Fruit fly (Drosophila melanogaster): ENCODE measurements around the gene CG10516.

CG10516 gene

DNA sequence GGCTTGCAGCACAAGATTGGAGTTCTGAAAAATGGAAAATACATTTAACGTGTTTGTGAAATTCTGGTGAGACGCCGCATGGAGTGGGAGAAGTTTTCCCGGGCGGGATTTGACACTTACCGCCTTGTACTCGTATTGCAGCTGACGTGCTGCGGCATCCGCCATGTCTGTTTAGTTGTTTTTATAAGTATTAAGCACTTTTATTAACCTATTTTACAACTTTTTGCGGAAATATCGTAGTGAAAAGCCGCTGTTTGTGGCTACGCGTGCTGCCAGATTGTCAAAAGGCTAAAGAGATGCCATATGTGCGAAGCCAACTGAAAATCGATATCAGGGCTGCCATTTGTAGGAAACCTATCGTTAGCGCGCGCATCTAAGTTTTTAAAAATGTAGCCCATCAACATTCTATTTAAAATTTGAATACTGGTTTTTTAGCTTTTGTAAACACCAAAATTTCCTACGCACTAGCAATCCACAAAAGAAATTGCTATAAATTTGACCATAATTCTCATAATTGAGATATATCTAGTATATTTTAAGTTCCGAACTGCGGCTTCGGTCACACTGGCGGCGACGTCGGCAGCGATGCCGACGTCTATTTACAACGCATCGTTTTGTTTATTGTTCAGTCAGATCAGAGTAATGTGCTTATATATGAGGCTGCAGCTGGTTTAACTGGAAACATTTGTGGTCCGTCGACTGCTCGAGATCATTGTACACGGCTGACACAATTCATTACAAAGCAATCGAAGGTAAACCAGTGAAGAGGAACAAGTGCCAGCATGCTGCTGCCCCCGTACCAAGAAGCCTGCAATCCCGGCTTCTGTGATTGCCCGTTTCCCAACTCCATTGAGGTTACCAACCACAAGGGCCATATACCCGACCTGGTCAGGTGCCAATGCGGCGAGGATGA is at the start of gene CG10516, which contains the start of gene Brr2 (continued):
- TF ChIP-seq CG13624 (GFP tag; optimal IDR thresholded peaks at IDR 0.05), result peak; percentile 50
- no peak for TF ChIP-seq stc (GFP tag; IDR thresholded peaks at IDR 0.05)
- TF ChIP-seq CG17359 (tag; optimal IDR thresholded peaks at IDR 0.05), result no peak
- TF ChIP-seq chn (GFP tag; optimal IDR thresholded peaks at IDR 0.05), result peak; percentile 27
- TF ChIP-seq Rfx (GFP tag; IDR thresholded peaks at IDR 0.05), result no peak
- no peak for TF ChIP-seq Dad (GFP tag; optimal IDR thresholded peaks at IDR 0.05)
- no peak for TF ChIP-seq CG17802 (tag; optimal IDR thresholded peaks at IDR 0.05)
- TF ChIP-seq CG12942 (GFP tag; optimal IDR thresholded peaks at IDR 0.05), result no peak
- TF ChIP-seq eve (GFP tag; optimal IDR thresholded peaks at IDR 0.05), result no peak
- TF ChIP-seq CG5180 (GFP tag; optimal IDR thresholded peaks at IDR 0.05), result no peak
- TF ChIP-seq Med (GFP tag), result peak; percentile 86
- TF ChIP-seq en (GFP tag; optimal IDR thresholded peaks at IDR 0.05), result no peak
- TF ChIP-seq CG18619 (GFP tag; optimal IDR thresholded peaks at IDR 0.05), result no peak
- TF ChIP-seq CG17829 (tag; optimal IDR thresholded peaks at IDR 0.05), result peak; percentile 76
- no peak for TF ChIP-seq repo (GFP tag; optimal IDR thresholded peaks at IDR 0.05)
- TF ChIP-seq crol (GFP tag; IDR thresholded peaks at IDR 0.05), result no peak
- no peak for TF ChIP-seq CG3838 (GFP tag; optimal IDR thresholded peaks at IDR 0.05)
- TF ChIP-seq ap (GFP tag; IDR thresholded peaks at IDR 0.05), result peak; percentile 5; the same call in 1 of the 2 replicates
- peak; percentile 17 for TF ChIP-seq CG10654 (GFP tag; optimal IDR thresholded peaks at IDR 0.05)
- TF ChIP-seq MBD-R2 (GFP tag; IDR thresholded peaks at IDR 0.05), result peak; percentile 66
- TF ChIP-seq CG8089 (GFP tag; optimal IDR thresholded peaks at IDR 0.05), result no peak
- TF ChIP-seq CG6791 (GFP tag; IDR thresholded peaks at IDR 0.05; ENCODE audit: partially characterized antibody), result peak; percentile 12; the same call in 1 of the 3 replicates
- TF ChIP-seq Side (GFP tag; optimal IDR thresholded peaks at IDR 0.05), result no peak
- no peak for TF ChIP-seq tio (GFP tag; optimal IDR thresholded peaks at IDR 0.05)
- TF ChIP-seq CG9437 (GFP tag; optimal IDR thresholded peaks at IDR 0.05), result peak; percentile 7
- TF ChIP-seq gcm2 (GFP tag; optimal IDR thresholded peaks at IDR 0.05), result no peak
- TF ChIP-seq p53 (GFP tag; optimal IDR thresholded peaks at IDR 0.05), result peak; percentile 23
- TF ChIP-seq sr (GFP tag; IDR thresholded peaks at IDR 0.05), result no peak
- TF ChIP-seq sna (GFP tag; IDR thresholded peaks at IDR 0.05; ENCODE audit: partially characterized antibody), result 0 out of 2 replicates have a peak, but pooled peaks have one; percentile 32
- TF ChIP-seq CG15696 (tag; optimal IDR thresholded peaks at IDR 0.05), result peak; percentile 29
- no peak for TF ChIP-seq CG4424 (GFP tag; optimal IDR thresholded peaks at IDR 0.05)
- TF ChIP-seq Lhr (GFP tag; optimal IDR thresholded peaks at IDR 0.05), result peak; percentile 79
- TF ChIP-seq CG1647 (GFP tag; optimal IDR thresholded peaks at IDR 0.05), result no peak
- TF ChIP-seq Lpt (GFP tag; optimal IDR thresholded peaks at IDR 0.05), result no peak
- no peak for TF ChIP-seq PHDP (tag; optimal IDR thresholded peaks at IDR 0.05)
- TF ChIP-seq ewg (GFP tag; optimal IDR thresholded peaks at IDR 0.05), result no peak
- no peak for TF ChIP-seq zfh1 (GFP tag; IDR thresholded peaks at IDR 0.05)
- no peak for TF ChIP-seq btn (GFP tag; optimal IDR thresholded peaks at IDR 0.05)
- no peak for TF ChIP-seq usp (GFP tag; optimal IDR thresholded peaks at IDR 0.05)
- peak; percentile 31 for TF ChIP-seq zfh2 (GFP tag; optimal IDR thresholded peaks at IDR 0.05)
- no peak for TF ChIP-seq B-H1 (GFP tag; IDR thresholded peaks at IDR 0.05)
- peak; percentile 85 for TF ChIP-seq kay (GFP tag; optimal IDR thresholded peaks at IDR 0.05)
- TF ChIP-seq CG17385 (GFP tag; optimal IDR thresholded peaks at IDR 0.05), result no peak
- peak; percentile 70 for TF ChIP-seq hkb (optimal IDR thresholded peaks at IDR 0.05)
- peak; percentile 49; the same call in 1 of the 2 replicates for TF ChIP-seq hkb (GFP tag; IDR thresholded peaks at IDR 0.05)
- TF ChIP-seq CG11696 (GFP tag; IDR thresholded peaks at IDR 0.05), result no peak
- TF ChIP-seq Nf-YA (GFP tag; IDR thresholded peaks at IDR 0.05), result no peak
- TF ChIP-seq HmgZ (tag; optimal IDR thresholded peaks at IDR 0.05), result peak; percentile 50
- no peak for TF ChIP-seq Ets65A (GFP tag)
- no peak for TF ChIP-seq CG4404 (GFP tag; IDR thresholded peaks at IDR 0.05)
- peak; percentile 68 for TF ChIP-seq Max (GFP tag; optimal IDR thresholded peaks at IDR 0.05)

Measured in whole organism, embryonic.